Worm (Caenorhabditis elegans) whole organism, L2 larva: ENCODE data around the gene C28H8.2.

Source experiments
- C34F6.9 ChIP-seq: fragments of 150-350 bp; optimal IDR thresholded peaks from 2 replicates; lab custom pipeline; 2014; ENCODE audit warnings: missing biosample characterization, missing genetic modification characterization
- F13H6.1 ChIP-seq: sonication (generic microtip); optimal IDR thresholded peaks from 2 replicates; lab custom pipeline; 2016; ENCODE audit warnings: missing genetic modification characterization, missing compliant biosample characterization
- R02D3.7 ChIP-seq: fragments of 150-350 bp; optimal IDR thresholded peaks from 2 replicates; lab custom pipeline; 2014; ENCODE audit warnings: missing biosample characterization, missing genetic modification characterization
- Y55F3AM.14 ChIP-seq: fragments of 200-800 bp; sonication (Bioruptor generic); optimal IDR thresholded peaks from 2 replicates; lab custom pipeline; 2018; ENCODE audit warnings: mild to moderate bottlenecking, missing genetic modification characterization, missing compliant biosample characterization
- ZK546.5 ChIP-seq: sonication (generic microtip); optimal IDR thresholded peaks from 2 replicates; lab custom pipeline; 2017; ENCODE audit warnings: missing biosample characterization, missing genetic modification characterization
- alr-1 ChIP-seq: fragments of 150-350 bp; optimal IDR thresholded peaks from 2 replicates; lab custom pipeline; 2014; ENCODE audit warnings: missing biosample characterization, missing genetic modification characterization
- aly-2 ChIP-seq: fragments of 150-350 bp; optimal IDR thresholded peaks from 2 replicates; lab custom pipeline; 2014; ENCODE audit warnings: missing biosample characterization, missing genetic modification characterization
- ama-1 ChIP-seq: fragments of 150-350 bp; optimal IDR thresholded peaks from 2 replicates; lab custom pipeline; 2018; ENCODE audit warnings: inconsistent platforms
- blmp-1 ChIP-seq: sonication (generic microtip); optimal IDR thresholded peaks from 2 replicates; lab custom pipeline; 2017; ENCODE audit warnings: missing genetic modification characterization, mild to moderate bottlenecking, missing compliant biosample characterization, antibody characterized with exemption, moderate library complexity; ENCODE audit not compliant: insufficient read depth
- ceh-16 ChIP-seq: fragments of 150-350 bp; optimal IDR thresholded peaks from 2 replicates; lab custom pipeline; 2014; ENCODE audit warnings: missing biosample characterization, missing genetic modification characterization
- ceh-82 ChIP-seq: fragments of 150-350 bp; optimal IDR thresholded peaks from 2 replicates; lab custom pipeline; 2014; ENCODE audit warnings: missing biosample characterization, missing genetic modification characterization
- crh-2 ChIP-seq: sonication (generic microtip); optimal IDR thresholded peaks from 2 replicates; lab custom pipeline; 2017; ENCODE audit warnings: missing biosample characterization, missing genetic modification characterization
- dmd-4 ChIP-seq: sonication (generic microtip); optimal IDR thresholded peaks from 2 replicates; lab custom pipeline; 2017; ENCODE audit warnings: missing biosample characterization, missing genetic modification characterization
- egl-27 ChIP-seq: sonication (generic microtip); optimal IDR thresholded peaks from 3 replicates; lab custom pipeline; 2017; ENCODE audit warnings: missing biosample characterization, missing genetic modification reagents, missing genetic modification characterization
- elt-1 ChIP-seq: fragments of 150-350 bp; optimal IDR thresholded peaks from 2 replicates; lab custom pipeline; 2014; ENCODE audit warnings: missing biosample characterization, missing genetic modification characterization
- elt-3 ChIP-seq: sonication (generic microtip); optimal IDR thresholded peaks from 2 replicates; lab custom pipeline; 2017; ENCODE audit warnings: missing biosample characterization, missing genetic modification characterization
- fos-1 ChIP-seq: fragments of 150-350 bp; optimal IDR thresholded peaks from 2 replicates; lab custom pipeline; 2014; ENCODE audit warnings: missing biosample characterization, missing genetic modification characterization
- gmeb-1 ChIP-seq: fragments of 150-350 bp; optimal IDR thresholded peaks from 2 replicates; lab custom pipeline; 2014; ENCODE audit warnings: missing biosample characterization, missing genetic modification characterization
- lin-11 ChIP-seq: fragments of 150-350 bp; sonication (generic microtip); optimal IDR thresholded peaks from 2 replicates; lab custom pipeline; 2014; ENCODE audit warnings: missing biosample characterization, missing genetic modification characterization, inconsistent platforms, mixed read lengths
- lin-13 ChIP-seq: fragments of 150-350 bp; optimal IDR thresholded peaks from 2 replicates; lab custom pipeline; 2014; ENCODE audit warnings: missing biosample characterization, missing genetic modification reagents, missing genetic modification characterization
- lin-39 ChIP-seq: fragments of 150-350 bp; optimal IDR thresholded peaks from 2 replicates; lab custom pipeline; 2014; ENCODE audit warnings: missing biosample characterization, missing genetic modification reagents, missing genetic modification characterization
- lsy-2 ChIP-seq, 2 experiments: fragments of 150-350 bp in 1 of 2; sonication (generic microtip) in 1 of 2; optimal IDR thresholded peaks; 2 replicates each; lab custom pipeline; 2014 to 2017; ENCODE audit warnings: missing biosample characterization in 2 of 2, missing genetic modification characterization in 2 of 2
- mab-5 ChIP-seq: fragments of 150-350 bp; optimal IDR thresholded peaks from 2 replicates; lab custom pipeline; 2014; ENCODE audit warnings: missing biosample characterization, missing genetic modification characterization
- mbf-1 ChIP-seq: sonication (generic microtip); optimal IDR thresholded peaks from 2 replicates; lab custom pipeline; 2017; ENCODE audit warnings: missing biosample characterization, missing genetic modification characterization
- mdl-1 ChIP-seq, 2 experiments: fragments of 150-350 bp in 1 of 2; sonication (generic microtip) in 1 of 2; optimal IDR thresholded peaks; 2 replicates each; lab custom pipeline; 2017; ENCODE audit warnings: missing biosample characterization in 2 of 2, missing genetic modification characterization in 2 of 2
- nhr-10 ChIP-seq: sonication (generic microtip); optimal IDR thresholded peaks from 2 replicates; lab custom pipeline; 2017; ENCODE audit warnings: missing biosample characterization, missing genetic modification characterization
- nhr-11 ChIP-seq: fragments of 150-350 bp; optimal IDR thresholded peaks from 2 replicates; lab custom pipeline; 2014; ENCODE audit warnings: missing biosample characterization, missing genetic modification characterization
- nhr-12 ChIP-seq: fragments of 150-350 bp; optimal IDR thresholded peaks from 2 replicates; lab custom pipeline; 2014; ENCODE audit warnings: missing biosample characterization, missing genetic modification characterization
- nhr-129 ChIP-seq: fragments of 150-350 bp; optimal IDR thresholded peaks from 2 replicates; lab custom pipeline; 2014; ENCODE audit warnings: missing biosample characterization, missing genetic modification characterization
- nhr-21 ChIP-seq: fragments of 150-350 bp; optimal IDR thresholded peaks from 2 replicates; lab custom pipeline; 2014; ENCODE audit warnings: missing biosample characterization, missing genetic modification characterization
- nhr-23 ChIP-seq: fragments of 150-350 bp; optimal IDR thresholded peaks from 2 replicates; lab custom pipeline; 2014; ENCODE audit warnings: missing biosample characterization, missing genetic modification reagents, missing genetic modification characterization
- nhr-237 ChIP-seq: fragments of 150-350 bp; optimal IDR thresholded peaks from 2 replicates; lab custom pipeline; 2014; ENCODE audit warnings: missing biosample characterization, missing genetic modification characterization
- nhr-25 ChIP-seq: fragments of 150-350 bp; sonication (generic microtip); optimal IDR thresholded peaks from 3 replicates; lab custom pipeline; 2014; ENCODE audit warnings: missing biosample characterization, missing genetic modification characterization
- nhr-6 ChIP-seq: fragments of 150-350 bp; optimal IDR thresholded peaks from 2 replicates; lab custom pipeline; 2014; ENCODE audit warnings: missing biosample characterization, missing genetic modification characterization
- nhr-77 ChIP-seq: fragments of 150-350 bp; optimal IDR thresholded peaks from 2 replicates; lab custom pipeline; 2014; ENCODE audit warnings: missing biosample characterization, missing genetic modification characterization
- peb-1 ChIP-seq: fragments of 150-350 bp; optimal IDR thresholded peaks from 2 replicates; lab custom pipeline; 2014; ENCODE audit warnings: missing biosample characterization, missing genetic modification characterization
- sem-4 ChIP-seq: fragments of 150-350 bp; optimal IDR thresholded peaks from 2 replicates; lab custom pipeline; 2014; ENCODE audit warnings: missing biosample characterization, missing genetic modification reagents, missing genetic modification characterization
- skn-1 ChIP-seq: sonication (generic microtip); optimal IDR thresholded peaks from 2 replicates; lab custom pipeline; 2017; ENCODE audit warnings: missing biosample characterization, missing genetic modification characterization
- sma-3 ChIP-seq: sonication (generic microtip); optimal IDR thresholded peaks from 2 replicates; lab custom pipeline; 2016; ENCODE audit warnings: missing genetic modification reagents, missing genetic modification characterization, missing compliant biosample characterization
- sma-9 ChIP-seq, 2 experiments: fragments of 150-350 bp in 1 of 2; sonication (generic microtip) in 1 of 2; optimal IDR thresholded peaks; 2 replicates each; lab custom pipeline; 2014 to 2016; ENCODE audit warnings: missing genetic modification characterization in 2 of 2, mild to moderate bottlenecking in 1 of 2, missing biosample characterization in 1 of 2, missing compliant biosample characterization in 1 of 2, missing genetic modification reagents in 1 of 2, moderate library complexity in 1 of 2
- snpc-4 ChIP-seq: fragments of 150-350 bp; optimal IDR thresholded peaks from 2 replicates; lab custom pipeline; 2014; ENCODE audit warnings: missing biosample characterization, missing genetic modification characterization
- unc-39 ChIP-seq: fragments of 150-350 bp; optimal IDR thresholded peaks from 2 replicates; lab custom pipeline; 2014; ENCODE audit warnings: missing biosample characterization, missing genetic modification characterization
- unc-55 ChIP-seq: fragments of 150-350 bp; sonication (generic microtip); optimal IDR thresholded peaks from 3 replicates; lab custom pipeline; 2014; ENCODE audit warnings: missing biosample characterization, missing genetic modification reagents, missing genetic modification characterization
- unc-62 ChIP-seq: fragments of 150-350 bp; optimal IDR thresholded peaks from 2 replicates; lab custom pipeline; 2014; ENCODE audit warnings: missing biosample characterization, missing genetic modification reagents, missing genetic modification characterization
- zag-1 ChIP-seq: fragments of 150-350 bp; optimal IDR thresholded peaks from 2 replicates; lab custom pipeline; 2014; ENCODE audit warnings: missing biosample characterization, missing genetic modification characterization
- ztf-1 ChIP-seq: fragments of 200-800 bp; sonication (Bioruptor generic); conservative IDR thresholded peaks from 2 replicates; pipeline ENCODE4 v1.3.6; 2022; ENCODE audit warnings: missing genetic modification characterization, missing compliant biosample characterization
- ztf-11 ChIP-seq: sonication (generic microtip); optimal IDR thresholded peaks from 2 replicates; lab custom pipeline; 2017; ENCODE audit warnings: missing biosample characterization, missing genetic modification characterization
- ztf-4 ChIP-seq: fragments of 150-350 bp; optimal IDR thresholded peaks from 2 replicates; lab custom pipeline; 2014; ENCODE audit warnings: missing biosample characterization, missing genetic modification characterization

C28H8.2 gene

ce11 chrIII:5871760-5872159 is 48.4 kb upstream of the C28H8.2 start, which contains the start of the genes F01F1.11 and F01F1.3 (continued):
- no peak for TF ChIP-seq nhr-23 (tag; lab: Kevin White, UChicago)
- no peak for TF ChIP-seq unc-39 (tag; lab: Kevin White, UChicago)
- TF ChIP-seq lsy-2 (tag; optimal IDR thresholded peaks at IDR 0.05; lab: Kevin White, UChicago), result peak; percentile 48 to 90
- no peak for TF ChIP-seq ama-1 (lab: Kevin White, UChicago)
- TF ChIP-seq nhr-10 (tag; lab: Kevin White, UChicago), result no peak
- TF ChIP-seq sma-3 (GFP tag; lab: Kevin White, UChicago), result peak; percentile 88
- no peak for TF ChIP-seq dmd-4 (tag; lab: Kevin White, UChicago)
- peak; percentile 60 for TF ChIP-seq C34F6.9 (tag; lab: Kevin White, UChicago)
- no peak for TF ChIP-seq ceh-82 (tag; lab: Kevin White, UChicago)
- TF ChIP-seq sma-9 (GFP tag; optimal IDR thresholded peaks at IDR 0.05; lab: Kevin White, UChicago), result peak; percentile 88
- TF ChIP-seq sma-9 (tag; optimal IDR thresholded peaks at IDR 0.05; lab: Kevin White, UChicago), result no peak
- peak; percentile 8 for TF ChIP-seq sem-4 (tag; lab: Kevin White, UChicago)

- TF ChIP-seq nhr-129 (tag; lab: Kevin White, UChicago) (peak; percentile 67), C34F6.9 (tag; lab: Kevin White, UChicago) (no peak)
Measured at ce11 chrIII:5872288-5872687, 47.8 kb upstream of the C28H8.2 start.

- no peak for TF ChIP-seq aly-2 (tag; lab: Kevin White, UChicago)
- TF ChIP-seq lsy-2 (tag; optimal IDR thresholded peaks at IDR 0.05; lab: Kevin White, UChicago), result peak in 1 of 2 experiments; percentile 56
- TF ChIP-seq unc-55 (GFP tag; lab: Kevin White, UChicago), result no peak
- TF ChIP-seq nhr-10 (tag; lab: Kevin White, UChicago), result no peak
- no peak for TF ChIP-seq egl-27 (tag; lab: Kevin White, UChicago)
- TF ChIP-seq ZK546.5 (tag; lab: Kevin White, UChicago), result no peak
- TF ChIP-seq gmeb-1 (tag; lab: Kevin White, UChicago), result peak; percentile 68
- no peak for TF ChIP-seq mbf-1 (tag; lab: Kevin White, UChicago)
- TF ChIP-seq lin-13, result peak; percentile 15
- TF ChIP-seq elt-1 (tag; lab: Kevin White, UChicago), result no peak
- no peak for TF ChIP-seq F13H6.1 (tag; lab: Kevin White, UChicago)
- no peak for TF ChIP-seq ceh-16
- no peak for TF ChIP-seq ztf-11 (tag; lab: Kevin White, UChicago)
- TF ChIP-seq crh-2 (tag; lab: Kevin White, UChicago), result peak; percentile 71
- TF ChIP-seq sma-3 (GFP tag; lab: Kevin White, UChicago), result peak; percentile 79
- no peak for TF ChIP-seq lin-39 (tag; lab: Kevin White, UChicago)
- no peak for TF ChIP-seq alr-1 (tag; lab: Kevin White, UChicago)
- no peak for TF ChIP-seq nhr-237 (tag; lab: Kevin White, UChicago)
- TF ChIP-seq lin-11, result no peak
- TF ChIP-seq fos-1 (tag; lab: Kevin White, UChicago), result peak; percentile 42
- peak; percentile 31 for TF ChIP-seq nhr-6
- TF ChIP-seq ztf-4 (tag; lab: Kevin White, UChicago), result peak; percentile 57
- peak; percentile 87 for TF ChIP-seq ama-1 (lab: Kevin White, UChicago)
- TF ChIP-seq blmp-1 (tag; lab: Kevin White, UChicago), result peak; percentile 65
- no peak for TF ChIP-seq unc-39 (tag; lab: Kevin White, UChicago)
- no peak for TF ChIP-seq snpc-4 (tag; lab: Kevin White, UChicago)
- no peak for TF ChIP-seq mab-5
- no peak for TF ChIP-seq ceh-82 (tag; lab: Kevin White, UChicago)
- no peak for TF ChIP-seq sem-4 (tag; lab: Kevin White, UChicago)
- no peak for TF ChIP-seq nhr-23 (tag; lab: Kevin White, UChicago)
- TF ChIP-seq dmd-4 (tag; lab: Kevin White, UChicago), result no peak
- peak; percentile 96 for TF ChIP-seq nhr-21 (tag; lab: Kevin White, UChicago)
- TF ChIP-seq Y55F3AM.14, result no peak
- no peak for TF ChIP-seq ztf-1
- TF ChIP-seq C34F6.9 (tag; lab: Kevin White, UChicago), result no peak
- no peak for TF ChIP-seq elt-3 (tag; lab: Kevin White, UChicago)
- peak; percentile 56 for TF ChIP-seq nhr-25 (tag; lab: Kevin White, UChicago)
- TF ChIP-seq zag-1, result no peak
- TF ChIP-seq peb-1, result no peak
- TF ChIP-seq nhr-11 (tag; lab: Kevin White, UChicago), result no peak
- peak; percentile 74 for TF ChIP-seq sma-9 (GFP tag; optimal IDR thresholded peaks at IDR 0.05; lab: Kevin White, UChicago)
- TF ChIP-seq sma-9 (tag; optimal IDR thresholded peaks at IDR 0.05; lab: Kevin White, UChicago), result no peak
- TF ChIP-seq nhr-129 (tag; lab: Kevin White, UChicago), result peak; percentile 77
- TF ChIP-seq nhr-77 (tag; lab: Kevin White, UChicago), result no peak
- peak; percentile 34 for TF ChIP-seq unc-62 (GFP tag; lab: Kevin White, UChicago)
- peak in 1 of 2 experiments; percentile 42 for TF ChIP-seq mdl-1 (tag; optimal IDR thresholded peaks at IDR 0.05; lab: Kevin White, UChicago)
- TF ChIP-seq R02D3.7 (tag; lab: Kevin White, UChicago), result no peak
- TF ChIP-seq skn-1 (tag; lab: Kevin White, UChicago), result peak; percentile 34
- no peak for TF ChIP-seq nhr-12 (tag; lab: Kevin White, UChicago)
Measured at ce11 chrIII:5874263-5874662, 45.9 kb upstream of the C28H8.2 start.
